Worm (Caenorhabditis elegans) whole organism, late embryonic: Measurements from ENCODE around the gene K07F5.14.
"Not testable (repeated sequence)": the region's sequence is repeated elsewhere in the genome, so short reads cannot be mapped to it uniquely, and the experiment has no call there.

ENCODE experiments used
- C08G9.2 ChIP-seq: sonication (generic microtip); optimal IDR thresholded peaks from 2 replicates; lab custom pipeline; 2016; ENCODE audit warnings: mild to moderate bottlenecking, missing genetic modification characterization, moderate library complexity, missing compliant biosample characterization
- F13H6.1 ChIP-seq: sonication (generic microtip); optimal IDR thresholded peaks from 2 replicates; lab custom pipeline; 2016; ENCODE audit warnings: missing genetic modification characterization, missing compliant biosample characterization
- K02D7.2 ChIP-seq: sonication (generic microtip); optimal IDR thresholded peaks from 2 replicates; lab custom pipeline; 2017; ENCODE audit warnings: mild to moderate bottlenecking, missing genetic modification characterization, missing compliant biosample characterization
- K09A11.1 ChIP-seq: sonication (generic microtip); optimal IDR thresholded peaks from 2 replicates; lab custom pipeline; 2017; ENCODE audit warnings: antibody characterized with exemption, mild to moderate bottlenecking, missing genetic modification characterization, missing compliant biosample characterization; ENCODE audit not compliant: insufficient read depth
- T23F11.4 ChIP-seq: fragments of 200-800 bp; sonication (Bioruptor generic); optimal IDR thresholded peaks from 2 replicates; lab custom pipeline; 2018; ENCODE audit warnings: mild to moderate bottlenecking, missing genetic modification characterization, missing compliant biosample characterization
- Y22D7AL.16 ChIP-seq: sonication (generic microtip); optimal IDR thresholded peaks from 2 replicates; lab custom pipeline; 2016; ENCODE audit warnings: missing genetic modification characterization, missing compliant biosample characterization
- ahr-1 ChIP-seq: sonication (generic microtip); optimal IDR thresholded peaks from 2 replicates; lab custom pipeline; 2016; ENCODE audit warnings: missing genetic modification characterization, missing compliant biosample characterization
- ama-1 ChIP-seq: fragments of 150-350 bp; optimal IDR thresholded peaks from 2 replicates; lab custom pipeline; 2014
- ceh-14 ChIP-seq: sonication (generic microtip); optimal IDR thresholded peaks from 2 replicates; lab custom pipeline; 2016; ENCODE audit warnings: missing genotype, missing genetic modification characterization, missing compliant biosample characterization
- ceh-2 ChIP-seq: sonication (generic microtip); optimal IDR thresholded peaks from 2 replicates; lab custom pipeline; 2016; ENCODE audit warnings: missing genotype, missing genetic modification characterization, missing compliant biosample characterization
- ceh-30 ChIP-seq: fragments of 150-350 bp; optimal IDR thresholded peaks from 2 replicates; lab custom pipeline; 2014; ENCODE audit warnings: missing biosample characterization, missing genetic modification characterization
- ceh-31 ChIP-seq: sonication (generic microtip); optimal IDR thresholded peaks from 2 replicates; lab custom pipeline; 2016; ENCODE audit warnings: missing genetic modification characterization, missing compliant biosample characterization
- ceh-45 ChIP-seq: fragments of 200-800 bp; sonication (Bioruptor generic); IDR thresholded peaks from 2 replicates; pipeline ENCODE4 v1.3.6; 2022; ENCODE audit warnings: missing genetic modification reagents, missing genetic modification characterization, missing compliant biosample characterization
- ceh-48 ChIP-seq: sonication (generic microtip); optimal IDR thresholded peaks from 2 replicates; lab custom pipeline; 2016; ENCODE audit warnings: missing genetic modification characterization, inconsistent platforms, missing compliant biosample characterization
- dmd-4 ChIP-seq: sonication (generic microtip); optimal IDR thresholded peaks from 2 replicates; lab custom pipeline; 2016; ENCODE audit warnings: borderline replicate concordance, missing genetic modification characterization, missing compliant biosample characterization
- eyg-1 ChIP-seq: sonication (generic microtip); optimal IDR thresholded peaks from 2 replicates; lab custom pipeline; 2016; ENCODE audit warnings: missing genotype, missing genetic modification characterization, missing compliant biosample characterization
- fax-1 ChIP-seq: sonication (generic microtip); optimal IDR thresholded peaks from 2 replicates; lab custom pipeline; 2016; ENCODE audit warnings: missing genotype, missing genetic modification characterization, missing compliant biosample characterization
- fkh-10 ChIP-seq: fragments of 150-350 bp; optimal IDR thresholded peaks from 2 replicates; lab custom pipeline; 2014; ENCODE audit warnings: missing biosample characterization, missing genetic modification reagents, missing genetic modification characterization
- fkh-6 ChIP-seq: sonication (generic microtip); optimal IDR thresholded peaks from 2 replicates; lab custom pipeline; 2016; ENCODE audit warnings: missing genetic modification characterization, missing compliant biosample characterization
- hlh-30 ChIP-seq: sonication (generic microtip); optimal IDR thresholded peaks from 2 replicates; lab custom pipeline; 2017; ENCODE audit warnings: antibody characterized with exemption, missing genetic modification characterization, missing compliant biosample characterization; ENCODE audit not compliant: insufficient read depth
- hlh-6 ChIP-seq: sonication (generic microtip); optimal IDR thresholded peaks from 2 replicates; lab custom pipeline; 2016; ENCODE audit warnings: missing genotype, missing genetic modification characterization, missing compliant biosample characterization
- lim-6 ChIP-seq: sonication (generic microtip); optimal IDR thresholded peaks from 2 replicates; lab custom pipeline; 2016; ENCODE audit warnings: missing genetic modification characterization, missing compliant biosample characterization
- lin-11 ChIP-seq: fragments of 200-800 bp; sonication (Bioruptor generic); optimal IDR thresholded peaks from 2 replicates; lab custom pipeline; 2018; ENCODE audit warnings: mild to moderate bottlenecking, missing genetic modification characterization, missing compliant biosample characterization
- madf-2 ChIP-seq: sonication (generic microtip); optimal IDR thresholded peaks from 2 replicates; lab custom pipeline; 2017; ENCODE audit warnings: missing genetic modification characterization, missing compliant biosample characterization
- nfya-1 ChIP-seq: sonication (generic microtip); optimal IDR thresholded peaks from 2 replicates; lab custom pipeline; 2017; ENCODE audit warnings: missing genetic modification characterization, mild to moderate bottlenecking, missing compliant biosample characterization, antibody characterized with exemption, moderate library complexity
- nhr-11 ChIP-seq: fragments of 150-350 bp; optimal IDR thresholded peaks from 2 replicates; lab custom pipeline; 2014; ENCODE audit warnings: missing biosample characterization, missing genetic modification characterization
- nhr-232 ChIP-seq: sonication (generic microtip); optimal IDR thresholded peaks from 2 replicates; lab custom pipeline; 2016; ENCODE audit warnings: missing genetic modification characterization, missing compliant biosample characterization
- odd-2 ChIP-seq: sonication (generic microtip); optimal IDR thresholded peaks from 2 replicates; lab custom pipeline; 2017; ENCODE audit warnings: antibody characterized with exemption, mild to moderate bottlenecking, missing genetic modification characterization, missing compliant biosample characterization
- pag-3 ChIP-seq: sonication (generic microtip); optimal IDR thresholded peaks from 2 replicates; lab custom pipeline; 2016; ENCODE audit warnings: missing compliant biosample characterization, missing genetic modification characterization, borderline replicate concordance
- pax-1 ChIP-seq: fragments of 150-350 bp; optimal IDR thresholded peaks from 2 replicates; lab custom pipeline; 2014; ENCODE audit warnings: missing biosample characterization, missing genetic modification characterization
- pqm-1 ChIP-seq: sonication (generic microtip); optimal IDR thresholded peaks from 2 replicates; lab custom pipeline; 2016; ENCODE audit warnings: missing genetic modification characterization, missing compliant biosample characterization
- ref-2 ChIP-seq: sonication (generic microtip); optimal IDR thresholded peaks from 2 replicates; lab custom pipeline; 2016; ENCODE audit warnings: missing genetic modification characterization, missing compliant biosample characterization
- rnt-1 ChIP-seq: sonication (generic microtip); optimal IDR thresholded peaks from 2 replicates; lab custom pipeline; 2016; ENCODE audit warnings: missing genetic modification characterization, missing compliant biosample characterization
- sdc-2 ChIP-seq: sonication (generic microtip); optimal IDR thresholded peaks from 2 replicates; lab custom pipeline; 2016; ENCODE audit warnings: missing genotype, missing genetic modification characterization, missing compliant biosample characterization
- sox-2 ChIP-seq: fragments of 200-800 bp; sonication (Bioruptor generic); IDR thresholded peaks from 2 replicates; pipeline ENCODE4 v1.3.6; 2022; ENCODE audit warnings: missing genetic modification reagents, missing genetic modification characterization, missing compliant biosample characterization
- syd-9 ChIP-seq: sonication (generic microtip); optimal IDR thresholded peaks from 2 replicates; lab custom pipeline; 2016; ENCODE audit warnings: mild to moderate bottlenecking, missing genetic modification characterization, moderate library complexity, missing compliant biosample characterization
- tbx-7 ChIP-seq: sonication (generic microtip); optimal IDR thresholded peaks from 2 replicates; lab custom pipeline; 2016; ENCODE audit warnings: missing genotype, missing genetic modification characterization, missing compliant biosample characterization
- unc-55 ChIP-seq: sonication (generic microtip); optimal IDR thresholded peaks from 2 replicates; lab custom pipeline; 2017; ENCODE audit warnings: missing biosample characterization, missing genetic modification reagents, missing genetic modification characterization
- unc-86 ChIP-seq: sonication (generic microtip); optimal IDR thresholded peaks from 2 replicates; lab custom pipeline; 2016; ENCODE audit warnings: missing genetic modification characterization, missing compliant biosample characterization
- zip-5 ChIP-seq: sonication (generic microtip); optimal IDR thresholded peaks from 2 replicates; lab custom pipeline; 2016; ENCODE audit warnings: missing genetic modification characterization, missing compliant biosample characterization

Gene K07F5.14

ce11 chrIV:9889857-9890256 lies 27.8 kb downstream of the K07F5.14 start, which contains the start of gene ttbk-3:
TSS of gene ttbk-3 (minus strand) at chrIV:9889957.
- no peak for TF ChIP-seq fkh-6 (tag; lab: Kevin White, UChicago)

- no peak for TF ChIP-seq syd-9
- no peak for TF ChIP-seq nhr-232 (tag; lab: Kevin White, UChicago)
- no peak for TF ChIP-seq pax-1 (tag; lab: Kevin White, UChicago)
- TF ChIP-seq T23F11.4 (GFP tag; lab: Kevin White, UChicago), result no peak
- no peak for TF ChIP-seq pqm-1 (tag; lab: Kevin White, UChicago)
- TF ChIP-seq fkh-10 (GFP tag; lab: Kevin White, UChicago), result no peak
- TF ChIP-seq lim-6 (tag; lab: Kevin White, UChicago), result no peak
- no peak for TF ChIP-seq ama-1
- no peak for TF ChIP-seq C08G9.2 (tag; lab: Kevin White, UChicago)
- TF ChIP-seq dmd-4, result no peak
- no peak for TF ChIP-seq pag-3 (tag; lab: Kevin White, UChicago)
- no peak for TF ChIP-seq hlh-30
- TF ChIP-seq unc-86 (tag; lab: Kevin White, UChicago), result no peak
- TF ChIP-seq ceh-2 (tag; lab: Kevin White, UChicago), result no peak
Observed at ce11 chrIV:9891938-9892337, 29.9 kb downstream of the K07F5.14 start, which contains the start of gene F32B6.4. TSS of gene F32B6.4 (minus strand) at chrIV:9892038.

- TF ChIP-seq F13H6.1, ceh-14, sdc-2 (tag; lab: Kevin White, UChicago): not testable (repeated sequence)
- TF ChIP-seq, all 69 proteins: peak for 0; not testable (repeated sequence) for 69
Observed at ce11 chrIV:9893649-9894048, 31.6 kb downstream of the K07F5.14 start, which contains the start of gene sss-1. TSS of gene sss-1 (minus strand) at chrIV:9893749.

ce11 chrIV:9894331-9894730 lies 32.3 kb downstream of the K07F5.14 start, which contains the start of gene msp-77:
TSS of gene msp-77 (plus strand) at chrIV:9894631.
- TF ChIP-seq ceh-2 (tag; lab: Kevin White, UChicago); nhr-11 (tag; lab: Kevin White, UChicago); lin-11: not testable (repeated sequence)

ce11 chrIV:9895088-9895487 lies 33.1 kb downstream of the K07F5.14 start, which contains the start of gene ssp-32:
TSS of gene ssp-32 (plus strand) at chrIV:9895388.
- no peak for TF ChIP-seq ceh-48 (tag; lab: Kevin White, UChicago)
- TF ChIP-seq hlh-6 (tag; lab: Kevin White, UChicago), result no peak
- TF ChIP-seq ama-1, result no peak
- TF ChIP-seq rnt-1 (tag; lab: Kevin White, UChicago), result no peak
- TF ChIP-seq ceh-31, result no peak
- no peak for TF ChIP-seq K02D7.2 (tag; lab: Kevin White, UChicago)
- TF ChIP-seq K09A11.1 (tag; lab: Kevin White, UChicago), result no peak
- TF ChIP-seq unc-86 (tag; lab: Kevin White, UChicago), result no peak
- TF ChIP-seq fax-1 (tag; lab: Kevin White, UChicago), result no peak
- no peak for TF ChIP-seq ref-2 (tag; lab: Kevin White, UChicago)
- TF ChIP-seq nfya-1 (tag; lab: Kevin White, UChicago), result no peak
- TF ChIP-seq T23F11.4 (GFP tag; lab: Kevin White, UChicago), result no peak
- TF ChIP-seq hlh-30, result no peak
- no peak for TF ChIP-seq odd-2 (tag; lab: Kevin White, UChicago)
- TF ChIP-seq Y22D7AL.16 (tag; lab: Kevin White, UChicago), result no peak
- TF ChIP-seq, all 69 proteins: peak for 0

ce11 chrIV:9898712-9899111 lies 36.7 kb downstream of the K07F5.14 start, which contains the start of gene tbc-3:
TSS of gene tbc-3 (plus strand) at chrIV:9899012.
- TF ChIP-seq ahr-1 (tag; lab: Kevin White, UChicago) (no peak), ceh-45 (GFP tag; lab: Robert Waterston, UW) (no peak), nhr-11 (tag; lab: Kevin White, UChicago) (no peak), eyg-1 (tag; lab: Kevin White, UChicago) (no peak), F13H6.1 (tag; lab: Kevin White, UChicago) (no peak), sox-2 (GFP tag; lab: Robert Waterston, UW) (no peak), ceh-14 (tag; lab: Kevin White, UChicago) (no peak), unc-55 (no peak), dmd-4 (no peak), odd-2 (tag; lab: Kevin White, UChicago) (no peak), tbx-7 (no peak), madf-2 (no peak), ceh-2 (tag; lab: Kevin White, UChicago) (no peak), hlh-6 (tag; lab: Kevin White, UChicago) (no peak), zip-5 (tag; lab: Kevin White, UChicago) (no peak), nfya-1 (tag; lab: Kevin White, UChicago) (no peak), hlh-30 (no peak), nhr-232 (tag; lab: Kevin White, UChicago) (no peak), ceh-30 (no peak)
